Fruit fly (Drosophila melanogaster): ENCODE data around the gene trus.

- TF ChIP-seq CG12605 (GFP tag; IDR thresholded peaks at IDR 0.05) (0 out of 2 replicates have a peak, but pooled peaks have one; percentile 35), CG17806 (tag; optimal IDR thresholded peaks at IDR 0.05) (peak; percentile 27), CG8301 (tag; optimal IDR thresholded peaks at IDR 0.05) (peak; percentile 20), CG10348 (GFP tag; IDR thresholded peaks at IDR 0.05) (0 out of 2 replicates have a peak, but pooled peaks have one; percentile 11)
Observed at dm6 chr3R:12451376-12451775, 5.0 kb upstream of the trus start.

Measured in whole organism, pupa.